Worm (Caenorhabditis elegans): ENCODE results near the gene scc-3.

The scc-3 gene

ce11 chrV:12792752-12793151 is 29.0 kb downstream of the scc-3 start, which contains the start of gene ugt-5:
TSS of gene ugt-5 (minus strand) at chrV:12792965.
- TF ChIP-seq lin-11 (tag; optimal IDR thresholded peaks at IDR 0.05), result no peak
- TF ChIP-seq elt-3 (tag; optimal IDR thresholded peaks at IDR 0.05), result no peak
- TF ChIP-seq lsy-2 (tag; optimal IDR thresholded peaks at IDR 0.05), result no peak
- no peak for TF ChIP-seq ztf-4 (tag; optimal IDR thresholded peaks at IDR 0.05)
- TF ChIP-seq skn-1 (tag; optimal IDR thresholded peaks at IDR 0.05), result peak; percentile 78
- TF ChIP-seq ama-1 (optimal IDR thresholded peaks at IDR 0.05), result no peak
- no peak for TF ChIP-seq nhr-77 (tag; optimal IDR thresholded peaks at IDR 0.05)
- TF ChIP-seq F13H6.1 (tag; optimal IDR thresholded peaks at IDR 0.05), result no peak
- TF ChIP-seq fos-1 (tag; optimal IDR thresholded peaks at IDR 0.05), result peak; percentile 8
- TF ChIP-seq mdl-1 (tag; optimal IDR thresholded peaks at IDR 0.05), result no peak
- no peak for TF ChIP-seq crh-2 (tag; optimal IDR thresholded peaks at IDR 0.05)
- no peak for TF ChIP-seq ztf-1 (GFP tag; conservative IDR thresholded peaks at IDR 0.05)
- TF ChIP-seq lin-39 (tag; optimal IDR thresholded peaks at IDR 0.05), result no peak

ce11 chrV:12795196-12795595 is 31.5 kb downstream of the scc-3 start, which contains the start of gene ugt-4:
TSS of gene ugt-4 (minus strand) at chrV:12795336.
- TF ChIP-seq fos-1 (tag; optimal IDR thresholded peaks at IDR 0.05) (peak; percentile 12), R02D3.7 (tag; optimal IDR thresholded peaks at IDR 0.05) (no peak), sma-9 (GFP tag; optimal IDR thresholded peaks at IDR 0.05) (peak; percentile 3), sma-9 (tag; optimal IDR thresholded peaks at IDR 0.05) (no peak)

- TF ChIP-seq ceh-16 (tag; optimal IDR thresholded peaks at IDR 0.05), result no peak
- no peak for TF ChIP-seq elt-3 (tag; optimal IDR thresholded peaks at IDR 0.05)
- no peak for TF ChIP-seq ZK546.5 (tag; optimal IDR thresholded peaks at IDR 0.05)
- no peak for TF ChIP-seq nhr-10 (tag; optimal IDR thresholded peaks at IDR 0.05)
- TF ChIP-seq C34F6.9 (tag; optimal IDR thresholded peaks at IDR 0.05), result no peak
- no peak for TF ChIP-seq alr-1 (tag; optimal IDR thresholded peaks at IDR 0.05)
- no peak for TF ChIP-seq lsy-2 (tag; optimal IDR thresholded peaks at IDR 0.05)
- no peak for TF ChIP-seq nhr-77 (tag; optimal IDR thresholded peaks at IDR 0.05)
- no peak for TF ChIP-seq fos-1 (tag; optimal IDR thresholded peaks at IDR 0.05)
- TF ChIP-seq ama-1 (optimal IDR thresholded peaks at IDR 0.05), result no peak
- TF ChIP-seq crh-2 (tag; optimal IDR thresholded peaks at IDR 0.05), result no peak
- TF ChIP-seq skn-1 (tag; optimal IDR thresholded peaks at IDR 0.05), result no peak
- no peak for TF ChIP-seq blmp-1 (tag; optimal IDR thresholded peaks at IDR 0.05; ENCODE audit: insufficient read depth)
- no peak for TF ChIP-seq lin-11 (tag; optimal IDR thresholded peaks at IDR 0.05)
Measured at ce11 chrV:12795927-12796326, 32.2 kb downstream of the scc-3 start.

ce11 chrV:12796908-12797490 is 33.3 kb downstream of the scc-3 start:
- TF ChIP-seq nhr-237 (tag; optimal IDR thresholded peaks at IDR 0.05), result no peak

- no peak for TF ChIP-seq ceh-82 (tag; optimal IDR thresholded peaks at IDR 0.05)
- TF ChIP-seq nhr-11 (tag; optimal IDR thresholded peaks at IDR 0.05), result no peak
- TF ChIP-seq alr-1 (tag; optimal IDR thresholded peaks at IDR 0.05), result no peak
- TF ChIP-seq nhr-12 (tag; optimal IDR thresholded peaks at IDR 0.05), result no peak
- TF ChIP-seq sma-3 (GFP tag; optimal IDR thresholded peaks at IDR 0.05), result no peak
- TF ChIP-seq egl-27 (tag; optimal IDR thresholded peaks at IDR 0.05), result no peak
- no peak for TF ChIP-seq nhr-25 (tag; optimal IDR thresholded peaks at IDR 0.05)
- no peak for TF ChIP-seq sem-4 (tag; optimal IDR thresholded peaks at IDR 0.05)
- TF ChIP-seq unc-62 (GFP tag; optimal IDR thresholded peaks at IDR 0.05), result no peak
- TF ChIP-seq ceh-16 (tag; optimal IDR thresholded peaks at IDR 0.05), result no peak
- no peak for TF ChIP-seq sma-9 (GFP tag; optimal IDR thresholded peaks at IDR 0.05)
- TF ChIP-seq sma-9 (tag; optimal IDR thresholded peaks at IDR 0.05), result no peak
- TF ChIP-seq snpc-4 (tag; optimal IDR thresholded peaks at IDR 0.05), result no peak
- TF ChIP-seq ztf-11 (tag; optimal IDR thresholded peaks at IDR 0.05), result no peak
- no peak for TF ChIP-seq unc-55 (GFP tag; optimal IDR thresholded peaks at IDR 0.05)
- TF ChIP-seq mdl-1 (tag; optimal IDR thresholded peaks at IDR 0.05), result no peak
- no peak for TF ChIP-seq elt-3 (tag; optimal IDR thresholded peaks at IDR 0.05)
Measured at ce11 chrV:12797992-12798391, 34.2 kb downstream of the scc-3 start, which contains the start of gene ugt-6. TSS of gene ugt-6 (minus strand) at chrV:12798224.
